Worm (Caenorhabditis elegans) whole organism, L4 larva: ENCODE results near the gene Y57A10C.1.

ENCODE experiments used
- R02D3.7 ChIP-seq: fragments of 150-350 bp; sonication (generic microtip); optimal IDR thresholded peaks from 3 replicates; lab custom pipeline; 2014; ENCODE audit warnings: missing biosample characterization, missing genetic modification characterization
- ceh-20 ChIP-seq: fragments of 200-800 bp; sonication (Bioruptor generic); IDR thresholded peaks from 2 replicates; pipeline ENCODE4 v1.3.6; 2022; ENCODE audit warnings: missing genetic modification reagents, missing genetic modification characterization, missing compliant biosample characterization
- cey-2 ChIP-seq: sonication (generic microtip); optimal IDR thresholded peaks from 3 replicates; lab custom pipeline; 2017; ENCODE audit warnings: missing genetic modification characterization, mild to moderate bottlenecking, missing compliant biosample characterization, antibody characterized with exemption, borderline replicate concordance; ENCODE audit not compliant: insufficient read depth
- sdz-12 ChIP-seq: fragments of 200-800 bp; sonication (Bioruptor generic); optimal IDR thresholded peaks from 2 replicates; lab custom pipeline; 2018; ENCODE audit warnings: mild to moderate bottlenecking, missing genetic modification characterization, missing compliant biosample characterization
- unc-62 ChIP-seq, 3 experiments: fragments of 150-350 bp in 1 of 3; sonication (generic microtip); optimal IDR thresholded peaks in 2 of 3; peaks in 1 of 3; 1 replicate in 1 of 3; 2 replicates in 2 of 3; lab custom pipeline; 2014 to 2017; ENCODE audit warnings: missing biosample characterization in 3 of 3, missing genetic modification characterization in 3 of 3, missing genetic modification reagents in 3 of 3, missing genotype in 1 of 3

ce11 chrII:12385815-12386214, 26.5 kb downstream of the Y57A10C.1 start:
- no peak for TF ChIP-seq sdz-12 (GFP tag; lab: Kevin White, UChicago)
- TF ChIP-seq unc-62 (GFP tag; optimal IDR thresholded peaks at IDR 0.05 in 1 of 2; lab: Kevin White, UChicago) = no peak
- TF ChIP-seq unc-62 (tag; optimal IDR thresholded peaks at IDR 0.05; lab: Kevin White, UChicago) = no peak
- TF ChIP-seq cey-2 (tag; lab: Kevin White, UChicago) = no peak
- TF ChIP-seq ceh-20 (GFP tag; lab: Robert Waterston, UW) = no peak
- TF ChIP-seq R02D3.7 = no peak
